Worm (Caenorhabditis elegans): ENCODE data around the gene ndua-12.

DNA sequence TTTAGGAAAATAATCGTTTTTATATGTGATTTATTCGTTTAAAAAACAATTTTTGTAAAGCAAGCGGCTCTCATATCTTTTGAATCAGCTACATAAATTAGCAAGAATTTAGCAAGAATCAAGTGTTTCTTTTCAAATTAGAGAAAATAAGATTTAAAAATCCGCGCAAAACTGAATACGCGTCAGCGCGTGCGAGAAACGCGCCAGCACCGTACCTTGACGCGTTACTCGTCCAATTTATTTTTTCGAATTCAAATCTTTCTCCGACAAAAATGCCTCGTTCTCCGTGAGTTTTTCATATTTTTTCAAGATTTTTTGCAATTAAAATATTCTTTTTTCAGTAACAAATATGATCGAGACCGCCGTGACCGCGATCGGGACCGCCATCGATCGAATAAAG lies 43.4 kb downstream of the ndua-12 start, which contains the start of gene Y94H6A.3:
- TF ChIP-seq fkh-10 (GFP tag; optimal IDR thresholded peaks at IDR 0.05): peak; percentile 54
- 0 out of 2 replicates have a peak, but pooled peaks have one; percentile 33 for TF ChIP-seq arid-1 (GFP tag; conservative IDR thresholded peaks at IDR 0.05)
- peak; percentile 74 for TF ChIP-seq hlh-30 (tag; optimal IDR thresholded peaks at IDR 0.05; ENCODE audit: insufficient read depth)
- no peak for TF ChIP-seq unc-130 (GFP tag; optimal IDR thresholded peaks at IDR 0.05)
- no peak for TF ChIP-seq skn-1 (tag; optimal IDR thresholded peaks at IDR 0.05)
- peak; percentile 98 for TF ChIP-seq dpl-1 (GFP tag; optimal IDR thresholded peaks at IDR 0.05)
- TF ChIP-seq lin-13 (GFP tag; optimal IDR thresholded peaks at IDR 0.05): peak; percentile 87
- TF ChIP-seq ZK546.5 (tag; optimal IDR thresholded peaks at IDR 0.05): no peak
- no peak for TF ChIP-seq ceh-32 (tag; optimal IDR thresholded peaks at IDR 0.05; ENCODE audit: poor library complexity)
- TF ChIP-seq jun-1 (tag; optimal IDR thresholded peaks at IDR 0.05): peak; percentile 80
- TF ChIP-seq nhr-11 (tag; optimal IDR thresholded peaks at IDR 0.05): peak; percentile 64
- peak; percentile 50 for TF ChIP-seq spr-3 (GFP tag; optimal IDR thresholded peaks at IDR 0.05)

Measured in whole organism, L4 larva.